Worm (Caenorhabditis elegans): ENCODE measurements around the gene F14H8.8.
A peak's percentile ranks its signal among the peaks of the same experiment; 100 is the strongest.

Gene F14H8.8

ce11 chrV:15071015-15071810 lies 41.9 kb downstream of the F14H8.8 start, which contains the start of gene unc-76 (continued):
- TF ChIP-seq Y55F3AM.14 (GFP tag; optimal IDR thresholded peaks at IDR 0.05) (peak; percentile 77), crh-2 (tag; optimal IDR thresholded peaks at IDR 0.05) (peak; percentile 88), nhr-10 (tag; optimal IDR thresholded peaks at IDR 0.05) (no peak), nhr-21 (tag; optimal IDR thresholded peaks at IDR 0.05) (peak; percentile 45), fos-1 (tag; optimal IDR thresholded peaks at IDR 0.05) (peak; percentile 68), ZK546.5 (tag; optimal IDR thresholded peaks at IDR 0.05) (no peak), F13H6.1 (tag; optimal IDR thresholded peaks at IDR 0.05) (peak; percentile 94), blmp-1 (tag; optimal IDR thresholded peaks at IDR 0.05; ENCODE audit: insufficient read depth) (no peak)

ce11 chrV:15072738-15073137 lies 43.5 kb downstream of the F14H8.8 start:
- no peak for TF ChIP-seq ceh-16 (tag; optimal IDR thresholded peaks at IDR 0.05)
- no peak for TF ChIP-seq nhr-129 (tag; optimal IDR thresholded peaks at IDR 0.05)
- TF ChIP-seq mab-5 (tag; optimal IDR thresholded peaks at IDR 0.05) = no peak
- no peak for TF ChIP-seq ZK546.5 (tag; optimal IDR thresholded peaks at IDR 0.05)
- TF ChIP-seq lin-13 (GFP tag; optimal IDR thresholded peaks at IDR 0.05) = no peak
- TF ChIP-seq sma-3 (GFP tag; optimal IDR thresholded peaks at IDR 0.05) = no peak
- TF ChIP-seq ceh-82 (tag; optimal IDR thresholded peaks at IDR 0.05) = no peak
- TF ChIP-seq F13H6.1 (tag; optimal IDR thresholded peaks at IDR 0.05) = no peak
- no peak for TF ChIP-seq dmd-4 (tag; optimal IDR thresholded peaks at IDR 0.05)
- no peak for TF ChIP-seq unc-55 (GFP tag; optimal IDR thresholded peaks at IDR 0.05)

- TF ChIP-seq lsy-2 (tag; optimal IDR thresholded peaks at IDR 0.05) (peak in 1 of 2 experiments; percentile 35), C34F6.9 (tag; optimal IDR thresholded peaks at IDR 0.05) (peak; percentile 62), zag-1 (tag; optimal IDR thresholded peaks at IDR 0.05) (peak; percentile 45), ama-1 (optimal IDR thresholded peaks at IDR 0.05) (no peak), crh-2 (tag; optimal IDR thresholded peaks at IDR 0.05) (peak; percentile 32), sma-9 (GFP tag; optimal IDR thresholded peaks at IDR 0.05) (peak; percentile 39), sma-9 (tag; optimal IDR thresholded peaks at IDR 0.05) (no peak), nhr-129 (tag; optimal IDR thresholded peaks at IDR 0.05) (peak; percentile 52), unc-39 (tag; optimal IDR thresholded peaks at IDR 0.05) (no peak), snpc-4 (tag; optimal IDR thresholded peaks at IDR 0.05) (no peak), unc-55 (GFP tag; optimal IDR thresholded peaks at IDR 0.05) (peak; percentile 82), mab-5 (tag; optimal IDR thresholded peaks at IDR 0.05) (peak; percentile 11)
These were observed 45.6 kb downstream of the F14H8.8 start for ce11 chrV:15074907-15075306.

- TF ChIP-seq F13H6.1 (tag; optimal IDR thresholded peaks at IDR 0.05) (no peak), nhr-10 (tag; optimal IDR thresholded peaks at IDR 0.05) (no peak), unc-62 (GFP tag; optimal IDR thresholded peaks at IDR 0.05) (no peak), mbf-1 (tag; optimal IDR thresholded peaks at IDR 0.05) (no peak), ZK546.5 (tag; optimal IDR thresholded peaks at IDR 0.05) (no peak), nhr-21 (tag; optimal IDR thresholded peaks at IDR 0.05) (no peak), ztf-11 (tag; optimal IDR thresholded peaks at IDR 0.05) (no peak), crh-2 (tag; optimal IDR thresholded peaks at IDR 0.05) (no peak), elt-3 (tag; optimal IDR thresholded peaks at IDR 0.05) (no peak), dmd-4 (tag; optimal IDR thresholded peaks at IDR 0.05) (no peak), nhr-237 (tag; optimal IDR thresholded peaks at IDR 0.05) (no peak), gmeb-1 (tag; optimal IDR thresholded peaks at IDR 0.05) (no peak)
These were observed 49.3 kb downstream of the F14H8.8 start for ce11 chrV:15078560-15078959.

All from whole organism, L2 larva.